Worm (Caenorhabditis elegans) whole organism, late embryonic: ENCODE data around the gene grl-21.

Source experiments
- elt-2 ChIP-seq: sonication (generic microtip); optimal IDR thresholded peaks from 2 replicates; lab custom pipeline; 2016; ENCODE audit warnings: missing genetic modification reagents, missing genetic modification characterization, missing compliant biosample characterization
- eyg-1 ChIP-seq: sonication (generic microtip); optimal IDR thresholded peaks from 2 replicates; lab custom pipeline; 2016; ENCODE audit warnings: missing genotype, missing genetic modification characterization, missing compliant biosample characterization
- fax-1 ChIP-seq: sonication (generic microtip); optimal IDR thresholded peaks from 2 replicates; lab custom pipeline; 2016; ENCODE audit warnings: missing genotype, missing genetic modification characterization, missing compliant biosample characterization
- nhr-11 ChIP-seq: fragments of 150-350 bp; optimal IDR thresholded peaks from 2 replicates; lab custom pipeline; 2014; ENCODE audit warnings: missing biosample characterization, missing genetic modification characterization

DNA sequence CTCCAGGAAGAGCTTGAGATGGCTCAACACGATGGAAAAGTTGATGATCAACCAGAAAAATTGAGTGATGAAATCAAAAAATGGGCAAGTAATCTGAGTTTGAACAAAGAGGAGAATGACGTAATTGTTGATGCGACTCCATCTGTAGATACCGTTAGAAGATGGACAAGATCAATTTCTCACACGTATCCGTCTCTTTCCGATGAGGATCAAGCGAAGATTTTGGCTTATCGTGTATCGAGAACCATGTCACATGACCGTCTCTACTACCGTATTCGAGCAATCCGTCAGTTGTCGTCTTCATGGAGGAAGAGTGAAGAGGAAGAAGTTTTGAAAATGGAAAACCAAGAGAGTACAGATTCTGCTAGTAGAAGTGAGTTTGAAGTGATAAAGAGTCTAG lies 19.2 kb upstream of the grl-21 start:
- TF ChIP-seq fax-1 (no peak), eyg-1 (tag; lab: Kevin White, UChicago) (no peak), elt-2 (tag; lab: Kevin White, UChicago) (no peak), nhr-11 (tag; lab: Kevin White, UChicago) (no peak)
